Worm (Caenorhabditis elegans) whole organism, late embryonic: ENCODE results near the gene eas-1.
A peak's percentile ranks its signal among the peaks of the same experiment; 100 is the strongest.

Experiments
- C38D4.7 ChIP-seq: fragments of 200-800 bp; sonication (Bioruptor generic); optimal IDR thresholded peaks from 2 replicates; lab custom pipeline; 2018; ENCODE audit warnings: mild to moderate bottlenecking, missing genetic modification characterization, moderate library complexity, missing compliant biosample characterization
- K02D7.2 ChIP-seq: sonication (generic microtip); optimal IDR thresholded peaks from 2 replicates; lab custom pipeline; 2017; ENCODE audit warnings: mild to moderate bottlenecking, missing genetic modification characterization, missing compliant biosample characterization
- K09A11.1 ChIP-seq: sonication (generic microtip); optimal IDR thresholded peaks from 2 replicates; lab custom pipeline; 2017; ENCODE audit warnings: antibody characterized with exemption, mild to moderate bottlenecking, missing genetic modification characterization, missing compliant biosample characterization; ENCODE audit not compliant: insufficient read depth
- Y22D7AL.16 ChIP-seq: sonication (generic microtip); optimal IDR thresholded peaks from 2 replicates; lab custom pipeline; 2016; ENCODE audit warnings: missing genetic modification characterization, missing compliant biosample characterization
- ceh-18 ChIP-seq: sonication (generic microtip); optimal IDR thresholded peaks from 2 replicates; lab custom pipeline; 2016; ENCODE audit warnings: missing genetic modification characterization, missing compliant biosample characterization
- ceh-2 ChIP-seq: sonication (generic microtip); optimal IDR thresholded peaks from 2 replicates; lab custom pipeline; 2016; ENCODE audit warnings: missing genotype, missing genetic modification characterization, missing compliant biosample characterization
- ceh-22 ChIP-seq: sonication (generic microtip); optimal IDR thresholded peaks from 2 replicates; lab custom pipeline; 2017; ENCODE audit warnings: missing biosample characterization, missing genetic modification characterization
- ceh-30 ChIP-seq: fragments of 150-350 bp; optimal IDR thresholded peaks from 2 replicates; lab custom pipeline; 2014; ENCODE audit warnings: missing biosample characterization, missing genetic modification characterization
- ceh-31 ChIP-seq: sonication (generic microtip); optimal IDR thresholded peaks from 2 replicates; lab custom pipeline; 2016; ENCODE audit warnings: missing genetic modification characterization, missing compliant biosample characterization
- ceh-45 ChIP-seq: fragments of 200-800 bp; sonication (Bioruptor generic); IDR thresholded peaks from 2 replicates; pipeline ENCODE4 v1.3.6; 2022; ENCODE audit warnings: missing genetic modification reagents, missing genetic modification characterization, missing compliant biosample characterization
- ceh-6 ChIP-seq: fragments of 200-800 bp; sonication (Bioruptor generic); optimal IDR thresholded peaks from 2 replicates; lab custom pipeline; 2018; ENCODE audit warnings: mild to moderate bottlenecking, missing genetic modification characterization, missing compliant biosample characterization
- dmd-4 ChIP-seq: sonication (generic microtip); optimal IDR thresholded peaks from 2 replicates; lab custom pipeline; 2016; ENCODE audit warnings: borderline replicate concordance, missing genetic modification characterization, missing compliant biosample characterization
- elt-2 ChIP-seq: sonication (generic microtip); optimal IDR thresholded peaks from 2 replicates; lab custom pipeline; 2016; ENCODE audit warnings: missing genetic modification reagents, missing genetic modification characterization, missing compliant biosample characterization
- ets-4 ChIP-seq: sonication (generic microtip); optimal IDR thresholded peaks from 2 replicates; lab custom pipeline; 2016; ENCODE audit warnings: missing genetic modification characterization, missing compliant biosample characterization
- eyg-1 ChIP-seq: sonication (generic microtip); optimal IDR thresholded peaks from 2 replicates; lab custom pipeline; 2016; ENCODE audit warnings: missing genotype, missing genetic modification characterization, missing compliant biosample characterization
- fkh-6 ChIP-seq: sonication (generic microtip); optimal IDR thresholded peaks from 2 replicates; lab custom pipeline; 2016; ENCODE audit warnings: missing genetic modification characterization, missing compliant biosample characterization
- gmeb-2 ChIP-seq: sonication (generic microtip); optimal IDR thresholded peaks from 2 replicates; lab custom pipeline; 2016; ENCODE audit warnings: missing genetic modification characterization, inconsistent platforms, missing compliant biosample characterization
- hlh-30 ChIP-seq: sonication (generic microtip); optimal IDR thresholded peaks from 2 replicates; lab custom pipeline; 2017; ENCODE audit warnings: antibody characterized with exemption, missing genetic modification characterization, missing compliant biosample characterization; ENCODE audit not compliant: insufficient read depth
- hlh-8 ChIP-seq: sonication (generic microtip); optimal IDR thresholded peaks from 2 replicates; lab custom pipeline; 2016; ENCODE audit warnings: missing genotype, missing genetic modification characterization, missing compliant biosample characterization
- lin-11 ChIP-seq: fragments of 200-800 bp; sonication (Bioruptor generic); optimal IDR thresholded peaks from 2 replicates; lab custom pipeline; 2018; ENCODE audit warnings: mild to moderate bottlenecking, missing genetic modification characterization, missing compliant biosample characterization
- nfya-1 ChIP-seq: sonication (generic microtip); optimal IDR thresholded peaks from 2 replicates; lab custom pipeline; 2017; ENCODE audit warnings: missing genetic modification characterization, mild to moderate bottlenecking, missing compliant biosample characterization, antibody characterized with exemption, moderate library complexity
- npax-4 ChIP-seq: sonication (generic microtip); optimal IDR thresholded peaks from 2 replicates; lab custom pipeline; 2016; ENCODE audit warnings: missing genetic modification characterization, missing compliant biosample characterization
- odd-2 ChIP-seq: sonication (generic microtip); optimal IDR thresholded peaks from 2 replicates; lab custom pipeline; 2017; ENCODE audit warnings: antibody characterized with exemption, mild to moderate bottlenecking, missing genetic modification characterization, missing compliant biosample characterization
- pag-3 ChIP-seq: sonication (generic microtip); optimal IDR thresholded peaks from 2 replicates; lab custom pipeline; 2016; ENCODE audit warnings: missing compliant biosample characterization, missing genetic modification characterization, borderline replicate concordance
- pat-9 ChIP-seq: fragments of 200-800 bp; sonication (Bioruptor generic); optimal IDR thresholded peaks from 2 replicates; lab custom pipeline; 2018; ENCODE audit warnings: mild to moderate bottlenecking, missing genetic modification characterization, moderate library complexity, missing compliant biosample characterization
- pha-2 ChIP-seq: sonication (generic microtip); optimal IDR thresholded peaks from 2 replicates; lab custom pipeline; 2017; ENCODE audit warnings: mild to moderate bottlenecking, missing genetic modification characterization, missing compliant biosample characterization
- pqm-1 ChIP-seq: sonication (generic microtip); optimal IDR thresholded peaks from 2 replicates; lab custom pipeline; 2016; ENCODE audit warnings: missing genetic modification characterization, missing compliant biosample characterization
- pros-1 ChIP-seq: fragments of 150-350 bp; optimal IDR thresholded peaks from 2 replicates; lab custom pipeline; 2014; ENCODE audit warnings: missing biosample characterization, missing genetic modification reagents, missing genetic modification characterization
- ref-2 ChIP-seq: sonication (generic microtip); optimal IDR thresholded peaks from 2 replicates; lab custom pipeline; 2016; ENCODE audit warnings: missing genetic modification characterization, missing compliant biosample characterization
- rnt-1 ChIP-seq: sonication (generic microtip); optimal IDR thresholded peaks from 2 replicates; lab custom pipeline; 2016; ENCODE audit warnings: missing genetic modification characterization, missing compliant biosample characterization
- sox-2 ChIP-seq: fragments of 200-800 bp; sonication (Bioruptor generic); IDR thresholded peaks from 2 replicates; pipeline ENCODE4 v1.3.6; 2022; ENCODE audit warnings: missing genetic modification reagents, missing genetic modification characterization, missing compliant biosample characterization
- syd-9 ChIP-seq: sonication (generic microtip); optimal IDR thresholded peaks from 2 replicates; lab custom pipeline; 2016; ENCODE audit warnings: mild to moderate bottlenecking, missing genetic modification characterization, moderate library complexity, missing compliant biosample characterization
- tbx-2 ChIP-seq: sonication (generic microtip); optimal IDR thresholded peaks from 2 replicates; lab custom pipeline; 2016; ENCODE audit warnings: missing genetic modification characterization, missing compliant biosample characterization
- ttx-3 ChIP-seq: sonication (generic microtip); optimal IDR thresholded peaks from 2 replicates; lab custom pipeline; 2016; ENCODE audit warnings: missing genetic modification reagents, missing genetic modification characterization, missing compliant biosample characterization
- unc-55 ChIP-seq: sonication (generic microtip); optimal IDR thresholded peaks from 2 replicates; lab custom pipeline; 2017; ENCODE audit warnings: missing biosample characterization, missing genetic modification reagents, missing genetic modification characterization
- unc-86 ChIP-seq: sonication (generic microtip); optimal IDR thresholded peaks from 2 replicates; lab custom pipeline; 2016; ENCODE audit warnings: missing genetic modification characterization, missing compliant biosample characterization
- ztf-16 ChIP-seq: sonication (generic microtip); optimal IDR thresholded peaks from 2 replicates; lab custom pipeline; 2017; ENCODE audit warnings: missing genetic modification characterization, missing compliant biosample characterization

eas-1 gene

DNA sequence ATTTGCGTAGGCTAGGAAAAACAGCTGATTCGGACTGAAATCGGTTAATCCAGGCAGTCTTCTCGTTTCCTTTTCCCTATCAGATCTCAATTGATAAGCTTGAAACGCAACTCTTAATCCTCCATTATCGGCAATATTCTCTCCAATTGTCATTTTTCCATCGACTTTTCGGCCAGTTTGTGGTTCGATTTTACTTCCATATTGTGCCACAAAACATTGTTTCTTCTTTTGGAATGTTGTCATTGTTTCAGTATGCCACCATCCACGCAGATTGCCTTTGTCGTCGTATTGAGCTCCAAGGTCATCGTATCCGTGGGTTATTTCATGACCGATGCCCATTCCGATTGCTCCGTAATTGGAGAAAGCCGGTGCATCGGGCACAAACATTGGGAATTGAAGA, 35.6 kb downstream of the eas-1 start:
- TF ChIP-seq hlh-8 (tag; lab: Kevin White, UChicago): no peak
- no peak for TF ChIP-seq hlh-30 (tag; lab: Kevin White, UChicago)
- no peak for TF ChIP-seq K02D7.2 (tag; lab: Kevin White, UChicago)

DNA sequence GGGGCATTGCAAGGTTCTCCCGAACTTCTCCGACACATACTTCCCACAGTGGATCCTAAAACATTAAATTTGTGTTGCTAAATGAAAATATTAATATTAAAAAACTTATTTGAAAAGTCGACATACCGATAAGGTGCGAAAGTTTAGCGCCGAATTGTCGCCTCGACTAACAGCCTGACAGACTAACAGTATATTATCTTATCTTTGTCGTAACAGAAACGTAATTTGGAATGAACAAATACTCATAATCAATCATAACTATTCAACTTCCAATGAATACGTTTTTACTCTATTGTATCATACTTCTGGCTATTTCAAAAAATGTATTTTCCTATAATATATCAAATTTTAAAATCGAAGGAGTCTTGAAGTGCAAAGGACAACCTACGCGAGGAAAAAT, 36.7 kb downstream of the eas-1 start, which contains the start of gene F26G1.11:
Gene F26G1.11, plus strand, starts transcription at position 205 of the 400 bp plus-strand sequence.
- TF ChIP-seq elt-2 (tag; lab: Kevin White, UChicago) (peak; percentile 68), ceh-30 (no peak), pag-3 (no peak), ztf-16 (tag; lab: Kevin White, UChicago) (no peak), pat-9 (tag; lab: Kevin White, UChicago) (no peak), ceh-2 (tag; lab: Kevin White, UChicago) (no peak), Y22D7AL.16 (tag; lab: Kevin White, UChicago) (no peak), ceh-45 (GFP tag; lab: Robert Waterston, UW) (no peak)

DNA sequence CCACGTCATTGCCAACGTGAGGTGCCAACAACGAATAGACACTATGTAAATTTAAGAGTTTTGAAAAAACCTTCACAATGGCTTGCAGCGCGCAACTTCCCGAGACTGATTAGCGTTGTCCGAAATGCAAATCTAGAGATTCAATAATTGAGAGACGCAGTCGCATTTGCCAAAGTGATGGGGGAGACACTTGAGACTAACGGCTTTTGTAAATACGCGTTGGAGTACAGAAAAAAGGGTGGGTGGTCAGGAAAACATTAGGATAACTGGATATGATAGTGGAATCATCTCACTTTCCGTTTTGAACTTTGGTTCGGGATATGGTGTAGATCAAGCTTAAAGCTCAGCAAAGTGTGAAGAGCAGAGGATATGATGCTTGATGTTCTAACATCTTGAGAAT, 39.5 kb downstream of the eas-1 start:
- no peak for TF ChIP-seq K09A11.1
- TF ChIP-seq pha-2 (tag; lab: Kevin White, UChicago): no peak
- TF ChIP-seq ceh-22: no peak
- TF ChIP-seq pqm-1 (tag; lab: Kevin White, UChicago): no peak

DNA sequence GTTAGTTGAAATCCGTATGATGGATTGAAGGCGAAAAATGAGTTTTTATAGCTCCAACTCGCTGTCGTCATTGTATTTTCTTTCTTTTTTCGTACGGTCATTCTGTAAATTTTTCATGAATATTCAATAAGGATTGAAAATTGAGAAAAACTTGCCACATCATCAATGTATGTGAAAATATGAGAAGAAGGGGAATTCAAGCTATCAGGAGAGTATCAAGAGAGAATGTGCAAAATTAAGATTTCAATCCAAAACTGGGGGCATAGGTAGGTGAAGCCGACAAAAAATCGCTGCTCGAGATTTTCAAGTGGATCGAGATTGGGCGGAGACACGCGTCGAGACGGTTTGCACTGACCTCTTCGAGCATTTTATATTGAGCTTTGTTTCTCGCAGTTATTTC, 44.2 kb downstream of the eas-1 start, which contains the start of gene nep-12:
Gene nep-12, minus strand, starts transcription at position 101 of the 400 bp plus-strand sequence.
- TF ChIP-seq unc-55 (GFP tag; lab: Kevin White, UChicago): no peak
- TF ChIP-seq lin-11: no peak
- TF ChIP-seq ceh-18: no peak

DNA sequence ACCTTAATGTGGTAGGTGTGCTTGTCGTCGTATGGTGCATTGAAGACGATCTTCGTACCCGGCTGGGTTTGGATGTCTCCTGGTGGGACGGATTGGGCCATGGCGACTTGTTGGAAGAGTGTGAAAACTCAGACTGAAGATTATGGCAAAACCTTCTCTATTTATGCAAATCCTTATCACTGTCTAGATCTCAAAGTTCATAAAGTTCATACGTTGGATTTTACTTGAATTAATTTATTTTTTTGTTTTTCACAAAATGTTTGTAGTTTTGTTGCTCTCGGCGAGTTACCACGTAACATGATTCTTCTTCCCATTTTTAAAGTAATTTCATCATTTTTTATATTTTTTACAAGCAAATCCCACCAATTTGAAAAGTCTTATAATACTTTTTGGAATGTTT, 46.0 kb downstream of the eas-1 start, which contains the start of gene msp-3:
Gene msp-3, minus strand, starts transcription at position 101 of the 400 bp plus-strand sequence.
- no peak for TF ChIP-seq pha-2 (tag; lab: Kevin White, UChicago)
- no peak for TF ChIP-seq rnt-1 (tag; lab: Kevin White, UChicago)
- no peak for TF ChIP-seq C38D4.7
- no peak for TF ChIP-seq ceh-22
- no peak for TF ChIP-seq fkh-6
- no peak for TF ChIP-seq syd-9 (tag; lab: Kevin White, UChicago)
- no peak for TF ChIP-seq gmeb-2
- no peak for TF ChIP-seq ceh-6 (GFP tag; lab: Kevin White, UChicago)
- TF ChIP-seq ref-2: no peak
- no peak for TF ChIP-seq pros-1 (tag; lab: Kevin White, UChicago)
- no peak for TF ChIP-seq ceh-18
- TF ChIP-seq ceh-2 (tag; lab: Kevin White, UChicago): no peak
- TF ChIP-seq odd-2: no peak
- no peak for TF ChIP-seq ttx-3 (tag; lab: Kevin White, UChicago)
- no peak for TF ChIP-seq ceh-31 (tag; lab: Kevin White, UChicago)
- TF ChIP-seq, all 69 proteins: peak for 0

DNA sequence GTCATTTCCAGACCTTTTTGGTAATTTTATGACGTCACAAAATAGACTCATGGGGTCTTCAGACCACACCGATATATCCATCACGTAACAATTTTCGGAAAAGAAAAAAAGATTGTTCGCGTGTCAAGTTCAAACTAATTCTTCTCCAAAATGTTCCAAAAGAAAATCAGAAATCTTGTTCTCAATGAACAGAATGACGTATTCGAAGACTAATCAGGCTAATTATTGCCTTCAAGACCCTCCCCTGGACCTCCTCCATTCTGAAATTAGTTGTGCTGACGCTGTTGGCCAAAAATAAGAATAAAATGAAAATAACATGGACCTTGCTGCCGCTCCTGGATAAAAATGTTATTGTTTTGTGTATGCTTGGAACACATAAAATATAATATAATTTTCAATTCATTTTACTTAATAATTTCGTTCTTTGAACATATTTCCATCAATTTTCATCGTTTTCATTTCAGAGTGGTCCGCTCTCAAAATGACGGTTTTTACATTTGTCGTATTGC, 49.7 kb downstream of the eas-1 start, which contains the start of gene F26G1.15:
Gene F26G1.15, plus strand, starts transcription at position 459 of the 509 bp plus-strand sequence.
- TF ChIP-seq K02D7.2 (tag; lab: Kevin White, UChicago) (no peak), eyg-1 (tag; lab: Kevin White, UChicago) (no peak), tbx-2 (tag; lab: Kevin White, UChicago) (no peak), unc-86 (tag; lab: Kevin White, UChicago) (no peak), ets-4 (no peak), ceh-31 (tag; lab: Kevin White, UChicago) (no peak), dmd-4 (no peak), rnt-1 (tag; lab: Kevin White, UChicago) (no peak), K09A11.1 (no peak), ceh-45 (GFP tag; lab: Robert Waterston, UW) (no peak), gmeb-2 (no peak), ceh-18 (no peak), nfya-1 (no peak), Y22D7AL.16 (tag; lab: Kevin White, UChicago) (no peak), sox-2 (GFP tag; lab: Robert Waterston, UW) (no peak), npax-4 (tag; lab: Kevin White, UChicago) (no peak)
